Worm (Caenorhabditis elegans) whole organism, L2 larva: ENCODE measurements around the gene ncs-3.

ENCODE experiments used
- lin-11 ChIP-seq: fragments of 150-350 bp; sonication (generic microtip); optimal IDR thresholded peaks from 2 replicates; lab custom pipeline; 2014; ENCODE audit warnings: missing biosample characterization, missing genetic modification characterization, inconsistent platforms, mixed read lengths
- lin-39 ChIP-seq: fragments of 150-350 bp; optimal IDR thresholded peaks from 2 replicates; lab custom pipeline; 2014; ENCODE audit warnings: missing biosample characterization, missing genetic modification reagents, missing genetic modification characterization
- mbf-1 ChIP-seq: sonication (generic microtip); optimal IDR thresholded peaks from 2 replicates; lab custom pipeline; 2017; ENCODE audit warnings: missing biosample characterization, missing genetic modification characterization
- nhr-25 ChIP-seq: fragments of 150-350 bp; sonication (generic microtip); optimal IDR thresholded peaks from 3 replicates; lab custom pipeline; 2014; ENCODE audit warnings: missing biosample characterization, missing genetic modification characterization
- sma-9 ChIP-seq, 2 experiments: fragments of 150-350 bp in 1 of 2; sonication (generic microtip) in 1 of 2; optimal IDR thresholded peaks; 2 replicates each; lab custom pipeline; 2014 to 2016; ENCODE audit warnings: missing genetic modification characterization in 2 of 2, mild to moderate bottlenecking in 1 of 2, missing biosample characterization in 1 of 2, missing compliant biosample characterization in 1 of 2, missing genetic modification reagents in 1 of 2, moderate library complexity in 1 of 2

DNA sequence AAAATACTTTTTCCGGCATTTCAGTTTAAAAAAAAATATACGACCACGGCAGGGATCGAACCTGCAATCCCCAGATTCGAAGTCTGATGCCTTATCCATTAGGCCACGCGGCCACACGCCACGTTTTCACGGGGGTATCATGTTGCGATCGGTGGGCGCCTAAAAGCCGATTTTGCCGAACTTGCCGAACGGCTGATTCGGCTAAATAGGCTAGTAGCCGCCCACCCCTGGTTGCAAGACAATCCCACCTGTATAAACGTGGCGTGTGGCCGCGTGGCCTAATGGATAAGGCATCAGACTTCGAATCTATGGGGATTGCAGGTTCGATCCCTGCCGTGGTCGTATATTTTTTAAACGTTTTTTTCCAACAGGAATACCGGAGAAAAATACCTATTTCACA, 35.3 kb downstream of the ncs-3 start:
- no peak for TF ChIP-seq sma-9 (GFP tag; optimal IDR thresholded peaks at IDR 0.05; lab: Kevin White, UChicago)
- no peak for TF ChIP-seq sma-9 (tag; optimal IDR thresholded peaks at IDR 0.05; lab: Kevin White, UChicago)
- TF ChIP-seq lin-11 (tag; lab: Kevin White, UChicago) = no peak
- no peak for TF ChIP-seq mbf-1
- no peak for TF ChIP-seq lin-39 (tag; lab: Kevin White, UChicago)
- TF ChIP-seq nhr-25 = no peak
